Worm (Caenorhabditis elegans): ENCODE data around the gene znf-598.

ce11 chrII:7031137-7031697, 5.6 kb downstream of the znf-598 start:
- TF ChIP-seq flt-1 (GFP tag; IDR thresholded peaks at IDR 0.05) (no peak), tab-1 (GFP tag; IDR thresholded peaks at IDR 0.05) (no peak), klf-2 (GFP tag; conservative IDR thresholded peaks at IDR 0.05) (no peak), med-1 (GFP tag; optimal IDR thresholded peaks at IDR 0.05; ENCODE audit: insufficient read depth) (no peak), T22C8.4 (GFP tag; IDR thresholded peaks at IDR 0.05) (no peak)

All from whole organism, midembryonic.